Worm (Caenorhabditis elegans) whole organism, early embryonic: ENCODE measurements around the gene abt-4.

Experiments
- flt-1 ChIP-seq: fragments of 200-800 bp; sonication (Bioruptor generic); IDR thresholded peaks from 2 replicates; pipeline ENCODE4 v1.3.6; 2022; ENCODE audit warnings: missing genetic modification characterization, missing compliant biosample characterization
- tbx-11 ChIP-seq: fragments of 200-800 bp; sonication (Bioruptor generic); IDR thresholded peaks from 2 replicates; pipeline ENCODE4 v1.3.6; 2022; ENCODE audit warnings: missing genetic modification characterization, missing compliant biosample characterization
- tbx-37 ChIP-seq: fragments of 200-800 bp; sonication (Bioruptor generic); conservative IDR thresholded peaks from 2 replicates; pipeline ENCODE4 v1.3.6; 2022; ENCODE audit warnings: missing genetic modification reagents, missing genetic modification characterization, missing compliant biosample characterization

DNA sequence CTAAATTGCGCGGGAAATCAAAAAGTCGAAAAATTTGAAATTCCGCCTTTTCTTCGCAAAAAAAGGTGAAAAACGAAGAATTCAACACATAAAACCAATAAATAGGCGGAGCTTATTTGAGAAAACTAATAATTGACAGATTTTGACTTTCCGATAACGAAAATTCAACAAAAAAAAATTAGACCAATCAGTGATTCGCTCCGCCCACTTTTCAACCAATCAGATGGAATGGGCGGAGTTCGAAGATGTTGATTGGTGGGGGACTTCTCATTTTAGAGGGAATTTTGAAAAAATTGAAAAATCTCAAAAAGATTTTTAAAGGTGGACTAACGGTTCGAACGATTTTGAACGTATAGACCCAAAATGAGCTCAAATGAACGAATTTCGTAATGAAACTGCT lies 20.3 kb upstream of the abt-4 start:
- no peak for TF ChIP-seq flt-1 (GFP tag; lab: Robert Waterston, UW)
- no peak for TF ChIP-seq tbx-37 (GFP tag; lab: Robert Waterston, UW)
- TF ChIP-seq tbx-11 (GFP tag; lab: Robert Waterston, UW) = no peak
